Worm (Caenorhabditis elegans) whole organism, L4 larva: ENCODE data around the gene spe-41.

Experiments used
- aly-2 ChIP-seq: sonication (generic microtip); optimal IDR thresholded peaks from 2 replicates; lab custom pipeline; 2018; ENCODE audit warnings: missing biosample characterization, missing genetic modification characterization
- ceh-82 ChIP-seq: sonication (generic microtip); optimal IDR thresholded peaks from 2 replicates; lab custom pipeline; 2017; ENCODE audit warnings: missing biosample characterization, missing genetic modification characterization
- daf-12 ChIP-seq: fragments of 150-350 bp; optimal IDR thresholded peaks from 2 replicates; lab custom pipeline; 2014; ENCODE audit warnings: missing biosample characterization, missing genetic modification reagents, missing genetic modification characterization
- egl-27 ChIP-seq: sonication (generic microtip); optimal IDR thresholded peaks from 3 replicates; lab custom pipeline; 2017; ENCODE audit warnings: missing biosample characterization, missing genetic modification reagents, missing genetic modification characterization
- hlh-30 ChIP-seq: sonication (generic microtip); optimal IDR thresholded peaks from 2 replicates; lab custom pipeline; 2017; ENCODE audit warnings: antibody characterized with exemption, mild to moderate bottlenecking, missing genetic modification characterization, missing compliant biosample characterization; ENCODE audit not compliant: insufficient read depth
- mep-1 ChIP-seq: fragments of 150-350 bp; sonication (generic microtip); optimal IDR thresholded peaks from 3 replicates; lab custom pipeline; 2014; ENCODE audit warnings: missing biosample characterization, missing genetic modification characterization
- nhr-11 ChIP-seq: fragments of 150-350 bp; optimal IDR thresholded peaks from 2 replicates; lab custom pipeline; 2014; ENCODE audit warnings: missing biosample characterization, missing genetic modification characterization
- nhr-237 ChIP-seq: sonication (generic microtip); optimal IDR thresholded peaks from 2 replicates; lab custom pipeline; 2017; ENCODE audit warnings: missing biosample characterization, missing genetic modification characterization
- pqm-1 ChIP-seq: sonication (generic microtip); optimal IDR thresholded peaks from 2 replicates; lab custom pipeline; 2017; ENCODE audit warnings: missing biosample characterization, missing genetic modification characterization
- unc-39 ChIP-seq: sonication (generic microtip); optimal IDR thresholded peaks from 2 replicates; lab custom pipeline; 2017; ENCODE audit warnings: missing biosample characterization, missing genetic modification characterization
- ztf-11 ChIP-seq: fragments of 150-350 bp; optimal IDR thresholded peaks from 2 replicates; lab custom pipeline; 2014; ENCODE audit warnings: missing biosample characterization, missing genetic modification characterization

DNA sequence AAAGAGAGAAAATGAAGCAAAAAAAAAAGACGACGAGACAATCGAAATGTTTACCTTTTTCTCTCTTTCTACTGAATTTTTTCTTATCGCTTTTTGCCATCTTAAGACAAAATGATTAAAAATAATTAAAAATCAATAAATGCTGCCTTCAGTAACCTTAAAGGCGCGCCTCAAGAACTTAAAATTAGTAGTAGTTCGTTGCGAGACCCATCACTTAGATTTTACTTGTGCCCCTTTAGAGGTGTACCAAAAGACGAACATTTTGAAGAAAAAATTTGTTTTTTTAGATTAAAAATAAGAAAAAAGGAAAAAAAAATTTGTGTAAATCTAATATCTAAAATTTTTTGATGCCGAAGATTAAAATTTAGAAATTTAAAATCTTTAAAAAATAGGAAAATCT is 27.0 kb upstream of the spe-41 start:
- TF ChIP-seq nhr-237 (tag; lab: Kevin White, UChicago) (no peak), aly-2 (tag; lab: Kevin White, UChicago) (no peak), unc-39 (tag; lab: Kevin White, UChicago) (no peak), ztf-11 (tag; lab: Kevin White, UChicago) (no peak), mep-1 (tag; lab: Kevin White, UChicago) (no peak), ceh-82 (tag; lab: Kevin White, UChicago) (no peak), nhr-11 (tag; lab: Kevin White, UChicago) (no peak), daf-12 (tag; lab: Kevin White, UChicago) (no peak), egl-27 (tag; lab: Kevin White, UChicago) (no peak), hlh-30 (tag; lab: Kevin White, UChicago) (no peak), pqm-1 (tag; lab: Kevin White, UChicago) (no peak)
